Fruit fly (Drosophila melanogaster) whole organism, embryonic: Measurements from ENCODE around the gene RpS14a.

ENCODE experiments used
- Antp ChIP-seq: fragments of 200-800 bp; sonication (Bioruptor generic); optimal IDR thresholded peaks from 3 replicates; lab custom pipeline; 2016; ENCODE audit warnings: missing biosample characterization, missing genetic modification characterization
- CG11723 ChIP-seq: fragments of 200-800 bp; sonication (Bioruptor generic); optimal IDR thresholded peaks from 2 replicates; lab custom pipeline; 2017; ENCODE audit warnings: missing biosample characterization, mild to moderate bottlenecking, missing genetic modification characterization
- CG14014 ChIP-seq: fragments of 200-800 bp; sonication (Bioruptor generic); IDR thresholded peaks from 2 replicates; pipeline ENCODE4 v1.3.6; 2022; ENCODE audit warnings: missing biosample characterization, missing genetic modification characterization
- CG15479 ChIP-seq: fragments of 200-800 bp; sonication (Bioruptor generic); optimal IDR thresholded peaks from 3 replicates; lab custom pipeline; 2019; ENCODE audit warnings: missing biosample characterization, mild to moderate bottlenecking, missing genetic modification characterization, moderate library complexity
- CG17328 ChIP-seq: fragments of 200-800 bp; sonication (Bioruptor generic); IDR thresholded peaks from 2 replicates; pipeline ENCODE4 v1.3.6; 2022; ENCODE audit warnings: missing biosample characterization, missing genetic modification characterization
- CG17385 ChIP-seq: fragments of 200-800 bp; sonication (Bioruptor generic); optimal IDR thresholded peaks from 3 replicates; lab custom pipeline; 2018; ENCODE audit warnings: missing biosample characterization, mild to moderate bottlenecking, missing genetic modification characterization
- CG1832 ChIP-seq: fragments of 200-800 bp; sonication (Bioruptor generic); optimal IDR thresholded peaks from 2 replicates; lab custom pipeline; 2017; ENCODE audit warnings: missing biosample characterization, mild to moderate bottlenecking, missing genetic modification characterization, inconsistent platforms
- CG2129 ChIP-seq: fragments of 200-800 bp; sonication (Bioruptor generic); IDR thresholded peaks from 2 replicates; pipeline ENCODE4 v1.3.6; 2022; ENCODE audit warnings: missing biosample characterization, missing genetic modification characterization; ENCODE audit not compliant: partially characterized antibody
- CG2202 ChIP-seq: fragments of 200-800 bp; sonication (Bioruptor generic); optimal IDR thresholded peaks from 2 replicates; lab custom pipeline; 2018; ENCODE audit warnings: missing biosample characterization, mild to moderate bottlenecking, missing genetic modification characterization
- CG32767 ChIP-seq: fragments of 200-800 bp; sonication (Bioruptor generic); IDR thresholded peaks from 2 replicates; pipeline ENCODE4 v1.3.6; 2022; ENCODE audit warnings: missing biosample characterization, missing genetic modification characterization
- CG4360 ChIP-seq: fragments of 200-800 bp; sonication (Bioruptor generic); IDR thresholded peaks from 2 replicates; pipeline ENCODE4 v1.3.6; 2022; ENCODE audit warnings: missing biosample characterization, missing genetic modification characterization
- CG6175 ChIP-seq: fragments of 200-800 bp; sonication (Bioruptor generic); IDR thresholded peaks from 3 replicates; pipeline ENCODE4 v1.3.6; 2022; ENCODE audit warnings: missing biosample characterization, missing genetic modification characterization
- CG7786 ChIP-seq: fragments of 200-800 bp; sonication (Bioruptor generic); optimal IDR thresholded peaks from 2 replicates; lab custom pipeline; 2016; ENCODE audit warnings: missing biosample characterization, missing genetic modification characterization
- CG7928 ChIP-seq: fragments of 200-800 bp; sonication (Bioruptor generic); optimal IDR thresholded peaks from 2 replicates; lab custom pipeline; 2017; ENCODE audit warnings: missing biosample characterization, mild to moderate bottlenecking, missing genetic modification characterization
- CG8290 ChIP-seq, 3 experiments: fragments of 200-800 bp; sonication (Bioruptor generic); optimal IDR thresholded peaks; 2 replicates each; lab custom pipeline; 2016 to 2019; ENCODE audit warnings: missing biosample characterization in 3 of 3, missing genetic modification characterization in 3 of 3, mild to moderate bottlenecking in 2 of 3, moderate library complexity in 1 of 3
- CG8944 ChIP-seq: fragments of 200-800 bp; sonication (Bioruptor generic); optimal IDR thresholded peaks from 3 replicates; lab custom pipeline; 2016; ENCODE audit warnings: missing biosample characterization, missing genetic modification characterization
- CTCF ChIP-seq: fragments of 200-800 bp; sonication (Bioruptor generic); optimal IDR thresholded peaks from 2 replicates; lab custom pipeline; 2017; ENCODE audit warnings: missing biosample characterization, mild to moderate bottlenecking, missing genetic modification characterization, moderate library complexity
- Dbx ChIP-seq: fragments of 200-800 bp; sonication (Bioruptor generic); IDR thresholded peaks from 3 replicates; pipeline ENCODE4 v1.3.6; 2022; ENCODE audit warnings: missing biosample characterization, missing genetic modification characterization
- Drgx ChIP-seq: fragments of 200-800 bp; sonication (Bioruptor generic); IDR thresholded peaks from 2 replicates; pipeline ENCODE4 v1.3.6; 2022; ENCODE audit warnings: missing biosample characterization, missing genetic modification characterization
- Ets97D ChIP-seq: fragments of 200-800 bp; sonication (Bioruptor generic); optimal IDR thresholded peaks from 3 replicates; lab custom pipeline; 2016; ENCODE audit warnings: missing biosample characterization, missing genetic modification characterization
- Hr78 ChIP-seq, 2 experiments: fragments of 200-800 bp in 1 of 2; fragments of >200 bp in 1 of 2; sonication (Bioruptor generic) in 1 of 2; optimal IDR thresholded peaks; 2 replicates each; lab custom pipeline; 2017 to 2019; ENCODE audit warnings: missing biosample characterization in 2 of 2, missing genetic modification characterization in 2 of 2, mild to moderate bottlenecking in 1 of 2, moderate library complexity in 1 of 2
- Max ChIP-seq: fragments of 200-800 bp; sonication (Bioruptor generic); optimal IDR thresholded peaks from 2 replicates; lab custom pipeline; 2016; ENCODE audit warnings: missing biosample characterization, mild to moderate bottlenecking, missing genetic modification characterization
- Side ChIP-seq: fragments of 200-800 bp; sonication (Bioruptor generic); optimal IDR thresholded peaks from 2 replicates; lab custom pipeline; 2016; ENCODE audit warnings: missing biosample characterization, missing genetic modification characterization
- Sry-δ ChIP-seq: fragments of 200-800 bp; sonication (Bioruptor generic); optimal IDR thresholded peaks from 2 replicates; lab custom pipeline; 2016; ENCODE audit warnings: missing biosample characterization, missing genetic modification characterization
- Taf1 ChIP-seq: fragments of 200-800 bp; sonication (Bioruptor generic); IDR thresholded peaks from 2 replicates; pipeline ENCODE4 v1.3.6; 2022; ENCODE audit warnings: missing biosample characterization, missing genetic modification characterization
- ato ChIP-seq: fragments of 200-800 bp; sonication (Bioruptor generic); IDR thresholded peaks from 2 replicates; pipeline ENCODE4 v1.3.6; 2022; ENCODE audit warnings: missing biosample characterization, missing genetic modification characterization; ENCODE audit not compliant: partially characterized antibody
- bsh ChIP-seq, 2 experiments: fragments of 200-800 bp; sonication (Bioruptor generic); optimal IDR thresholded peaks; 2 replicates each; lab custom pipeline; 2017 to 2018; ENCODE audit warnings: mild to moderate bottlenecking in 2 of 2, missing biosample characterization in 2 of 2, missing genetic modification characterization in 2 of 2, moderate library complexity in 1 of 2
- cg ChIP-seq: fragments of 200-800 bp; sonication (Bioruptor generic); optimal IDR thresholded peaks from 3 replicates; lab custom pipeline; 2019; ENCODE audit warnings: missing biosample characterization, mild to moderate bottlenecking, missing genetic modification characterization, moderate library complexity
- chm ChIP-seq: fragments of 200-800 bp; sonication (Bioruptor generic); IDR thresholded peaks from 2 replicates; pipeline ENCODE4 v1.3.6; 2022; ENCODE audit warnings: missing biosample characterization, missing genetic modification characterization
- corto ChIP-seq: fragments of 200-800 bp; sonication (Bioruptor generic); optimal IDR thresholded peaks from 2 replicates; lab custom pipeline; 2016; ENCODE audit warnings: missing biosample characterization, mild to moderate bottlenecking, missing genetic modification characterization, moderate library complexity
- da ChIP-seq: fragments of 200-800 bp; sonication (Bioruptor generic); optimal IDR thresholded peaks from 2 replicates; lab custom pipeline; 2016; ENCODE audit warnings: missing biosample characterization, missing genetic modification characterization
- ems ChIP-seq: fragments of 200-800 bp; sonication (Bioruptor generic); optimal IDR thresholded peaks from 3 replicates; lab custom pipeline; 2016; ENCODE audit warnings: missing biosample characterization, missing genetic modification characterization
- gfzf ChIP-seq: fragments of 200-800 bp; sonication (Bioruptor generic); optimal IDR thresholded peaks from 2 replicates; lab custom pipeline; 2016; ENCODE audit warnings: missing biosample characterization, mild to moderate bottlenecking, missing genetic modification characterization, moderate library complexity
- insv ChIP-seq, 2 experiments: fragments of 200-800 bp; sonication (Bioruptor generic); optimal IDR thresholded peaks; 3 replicates each; lab custom pipeline; 2016 to 2018; ENCODE audit warnings: missing biosample characterization in 2 of 2, missing genetic modification characterization in 2 of 2
- lbe ChIP-seq: fragments of 200-800 bp; sonication (Bioruptor generic); optimal IDR thresholded peaks from 2 replicates; lab custom pipeline; 2016; ENCODE audit warnings: missing biosample characterization, mild to moderate bottlenecking, missing genetic modification characterization
- nerfin-1 ChIP-seq: fragments of 200-800 bp; sonication (Bioruptor generic); optimal IDR thresholded peaks from 3 replicates; lab custom pipeline; 2019; ENCODE audit warnings: missing biosample characterization, mild to moderate bottlenecking, missing genetic modification characterization, moderate library complexity
- nerfin-2 ChIP-seq: fragments of 200-800 bp; sonication (Bioruptor generic); IDR thresholded peaks from 2 replicates; pipeline ENCODE4 v1.3.6; 2022; ENCODE audit warnings: missing biosample characterization, missing genetic modification characterization; ENCODE audit not compliant: partially characterized antibody
- oc ChIP-seq: fragments of 200-800 bp; sonication (Bioruptor generic); optimal IDR thresholded peaks from 2 replicates; lab custom pipeline; 2018; ENCODE audit warnings: missing biosample characterization, mild to moderate bottlenecking, missing genetic modification characterization, moderate library complexity
- peb ChIP-seq: fragments of 200-800 bp; sonication (Bioruptor generic); IDR thresholded peaks from 2 replicates; pipeline ENCODE4 v1.3.6; 2022; ENCODE audit warnings: missing biosample characterization, missing genetic modification characterization
- psq ChIP-seq: fragments of 200-800 bp; sonication (Bioruptor generic); optimal IDR thresholded peaks from 2 replicates; lab custom pipeline; 2017; ENCODE audit warnings: missing biosample characterization, missing genetic modification characterization
- scrt ChIP-seq: fragments of 200-800 bp; sonication (Bioruptor generic); optimal IDR thresholded peaks from 2 replicates; lab custom pipeline; 2018; ENCODE audit warnings: missing biosample characterization, mild to moderate bottlenecking, missing genetic modification characterization, moderate library complexity
- seq ChIP-seq: fragments of 200-800 bp; sonication (Bioruptor generic); IDR thresholded peaks from 2 replicates; pipeline ENCODE4 v1.3.6; 2022; ENCODE audit warnings: missing biosample characterization, missing genetic modification characterization
- sim ChIP-seq: fragments of 200-800 bp; sonication (Bioruptor generic); IDR thresholded peaks from 2 replicates; pipeline ENCODE4 v1.3.6; 2022; ENCODE audit warnings: missing biosample characterization, missing genetic modification characterization
- sqz ChIP-seq: fragments of 200-800 bp; sonication (Bioruptor generic); optimal IDR thresholded peaks from 3 replicates; lab custom pipeline; 2018; ENCODE audit warnings: missing biosample characterization, mild to moderate bottlenecking, missing genetic modification characterization
- stwl ChIP-seq: fragments of 200-800 bp; sonication (Bioruptor generic); optimal IDR thresholded peaks from 3 replicates; lab custom pipeline; 2018; ENCODE audit warnings: missing biosample characterization, mild to moderate bottlenecking, missing genetic modification characterization, moderate library complexity
- tna ChIP-seq: fragments of 200-800 bp; sonication (Bioruptor generic); IDR thresholded peaks from 2 replicates; pipeline ENCODE4 v1.3.6; 2022; ENCODE audit warnings: missing biosample characterization, missing genetic modification characterization; ENCODE audit not compliant: partially characterized antibody
- vvl ChIP-seq: fragments of 200-800 bp; sonication (Bioruptor generic); IDR thresholded peaks from 2 replicates; pipeline ENCODE4 v1.3.6; 2022; ENCODE audit warnings: missing biosample characterization, missing genetic modification characterization
- zen ChIP-seq: fragments of 200-800 bp; sonication (Bioruptor generic); optimal IDR thresholded peaks from 3 replicates; lab custom pipeline; 2018; ENCODE audit warnings: missing biosample characterization, mild to moderate bottlenecking, missing genetic modification characterization, moderate library complexity

Gene RpS14a

dm6 chrX:7946858-7947313 lies 13.3 kb downstream of the RpS14a start, which contains the start of gene orion (continued):
- peak; percentile 48 for TF ChIP-seq Sry-δ (GFP tag; lab: Kevin White, UChicago)
- no peak for TF ChIP-seq da (GFP tag; lab: Kevin White, UChicago)
- no peak for TF ChIP-seq lbe (GFP tag; lab: Kevin White, UChicago)
- TF ChIP-seq vvl = peak; percentile 62
- TF ChIP-seq CG7928 (GFP tag; lab: Kevin White, UChicago) = no peak
- TF ChIP-seq nerfin-2 (GFP tag; lab: Robert Waterston, UW) = peak; percentile 59
- no peak for TF ChIP-seq ems (GFP tag; lab: Kevin White, UChicago)
- TF ChIP-seq CG7786 (GFP tag; lab: Kevin White, UChicago) = no peak
- TF ChIP-seq corto (GFP tag; lab: Kevin White, UChicago) = no peak
- peak in 1 of 2 experiments; percentile 10 for TF ChIP-seq insv (GFP tag; optimal IDR thresholded peaks at IDR 0.05; lab: Kevin White, UChicago)

- no peak for TF ChIP-seq Dbx (GFP tag; lab: Robert Waterston, UW)
- TF ChIP-seq Side (GFP tag; lab: Kevin White, UChicago) = no peak
- TF ChIP-seq CG4360 (GFP tag; lab: Robert Waterston, UW) = no peak
- no peak for TF ChIP-seq CG14014 (GFP tag; lab: Robert Waterston, UW)
- TF ChIP-seq CG8944 (GFP tag; lab: Kevin White, UChicago) = no peak
- no peak for TF ChIP-seq oc
- no peak for TF ChIP-seq stwl (tag; lab: Kevin White, UChicago)
- TF ChIP-seq CG11723 (GFP tag; lab: Kevin White, UChicago) = no peak
- no peak for TF ChIP-seq CG17385
- TF ChIP-seq sim (GFP tag; lab: Robert Waterston, UW) = no peak
- TF ChIP-seq CG2129 (GFP tag; lab: Robert Waterston, UW) = no peak
- no peak for TF ChIP-seq CG6175
- no peak for TF ChIP-seq CG2202 (tag; lab: Kevin White, UChicago)
- TF ChIP-seq CTCF (GFP tag; lab: Kevin White, UChicago) = no peak
- TF ChIP-seq, all 482 proteins: peak for 0
Observed at dm6 chrX:7955890-7956289, 22.3 kb downstream of the RpS14a start, which contains the start of the genes CG15332 and CG15330. TSS of gene CG15332 (minus strand) at chrX:7955990. TSS of gene CG15330 (plus strand) at chrX:7956064.

dm6 chrX:7959025-7959424 lies 25.5 kb downstream of the RpS14a start:
- TF ChIP-seq Antp (GFP tag; lab: Kevin White, UChicago) = no peak
- TF ChIP-seq bsh (GFP tag; optimal IDR thresholded peaks at IDR 0.05; lab: Kevin White, UChicago) = peak in 1 of 2 experiments; percentile 8
- no peak for TF ChIP-seq Ets97D (GFP tag; lab: Kevin White, UChicago)
- TF ChIP-seq ato (GFP tag; lab: Robert Waterston, UW) = no peak
- TF ChIP-seq cg = peak; percentile 77
- TF ChIP-seq CG8290 (GFP tag; optimal IDR thresholded peaks at IDR 0.05; lab: Kevin White, UChicago) = no peak
- TF ChIP-seq CG8290 (tag; optimal IDR thresholded peaks at IDR 0.05; lab: Kevin White, UChicago) = no peak
- no peak for TF ChIP-seq Taf1 (GFP tag; lab: Robert Waterston, UW)
- no peak for TF ChIP-seq seq (GFP tag; lab: Robert Waterston, UW)
- TF ChIP-seq zen (tag; lab: Kevin White, UChicago) = peak; percentile 14
- no peak for TF ChIP-seq peb (GFP tag; lab: Robert Waterston, UW)
- TF ChIP-seq Max (GFP tag; lab: Kevin White, UChicago) = peak; percentile 56
- peak; percentile 85 for TF ChIP-seq sqz (GFP tag; lab: Kevin White, UChicago)
- peak; percentile 74 for TF ChIP-seq nerfin-1 (tag; lab: Kevin White, UChicago)
- TF ChIP-seq gfzf (GFP tag; lab: Kevin White, UChicago) = peak; percentile 61
- TF ChIP-seq Hr78 (GFP tag; optimal IDR thresholded peaks at IDR 0.05; lab: Kevin White, UChicago) = peak in 1 of 2 experiments; percentile 22
- 0 out of 2 replicates have a peak, but pooled peaks have one; percentile 15 for TF ChIP-seq CG32767 (GFP tag; lab: Robert Waterston, UW)
- TF ChIP-seq chm (GFP tag; lab: Robert Waterston, UW) = peak; percentile 46; the same call in 1 of the 2 replicates
- 0 out of 2 replicates have a peak, but pooled peaks have one; percentile 13 for TF ChIP-seq tna (GFP tag; lab: Robert Waterston, UW)
- TF ChIP-seq scrt (GFP tag; lab: Kevin White, UChicago) = no peak
- no peak for TF ChIP-seq psq
- TF ChIP-seq Drgx = peak; percentile 20; the same call in 1 of the 2 replicates
- TF ChIP-seq CG17328 = no peak
- peak; percentile 41 for TF ChIP-seq CG15479 (GFP tag; lab: Kevin White, UChicago)
- TF ChIP-seq CG1832 (GFP tag; lab: Kevin White, UChicago) = peak; percentile 33
